Worm (Caenorhabditis elegans) whole organism, L2 larva: Measurements from ENCODE around the gene fbxb-25.

ENCODE experiments used
- aly-2 ChIP-seq: fragments of 150-350 bp; optimal IDR thresholded peaks from 2 replicates; lab custom pipeline; 2014; ENCODE audit warnings: missing biosample characterization, missing genetic modification characterization
- ceh-82 ChIP-seq: fragments of 150-350 bp; optimal IDR thresholded peaks from 2 replicates; lab custom pipeline; 2014; ENCODE audit warnings: missing biosample characterization, missing genetic modification characterization
- fos-1 ChIP-seq: fragments of 150-350 bp; optimal IDR thresholded peaks from 2 replicates; lab custom pipeline; 2014; ENCODE audit warnings: missing biosample characterization, missing genetic modification characterization
- lsy-2 ChIP-seq, 2 experiments: fragments of 150-350 bp in 1 of 2; sonication (generic microtip) in 1 of 2; optimal IDR thresholded peaks; 2 replicates each; lab custom pipeline; 2014 to 2017; ENCODE audit warnings: missing biosample characterization in 2 of 2, missing genetic modification characterization in 2 of 2
- nhr-237 ChIP-seq: fragments of 150-350 bp; optimal IDR thresholded peaks from 2 replicates; lab custom pipeline; 2014; ENCODE audit warnings: missing biosample characterization, missing genetic modification characterization
- snpc-4 ChIP-seq: fragments of 150-350 bp; optimal IDR thresholded peaks from 2 replicates; lab custom pipeline; 2014; ENCODE audit warnings: missing biosample characterization, missing genetic modification characterization
- unc-39 ChIP-seq: fragments of 150-350 bp; optimal IDR thresholded peaks from 2 replicates; lab custom pipeline; 2014; ENCODE audit warnings: missing biosample characterization, missing genetic modification characterization
- unc-55 ChIP-seq: fragments of 150-350 bp; sonication (generic microtip); optimal IDR thresholded peaks from 3 replicates; lab custom pipeline; 2014; ENCODE audit warnings: missing biosample characterization, missing genetic modification reagents, missing genetic modification characterization
- unc-62 ChIP-seq: fragments of 150-350 bp; optimal IDR thresholded peaks from 2 replicates; lab custom pipeline; 2014; ENCODE audit warnings: missing biosample characterization, missing genetic modification reagents, missing genetic modification characterization
- zag-1 ChIP-seq: fragments of 150-350 bp; optimal IDR thresholded peaks from 2 replicates; lab custom pipeline; 2014; ENCODE audit warnings: missing biosample characterization, missing genetic modification characterization

- no peak for TF ChIP-seq unc-62 (GFP tag; lab: Kevin White, UChicago)
- TF ChIP-seq lsy-2 (tag; optimal IDR thresholded peaks at IDR 0.05; lab: Kevin White, UChicago) = no peak
- TF ChIP-seq ceh-82 (tag; lab: Kevin White, UChicago) = no peak
- no peak for TF ChIP-seq zag-1 (tag; lab: Kevin White, UChicago)
- no peak for TF ChIP-seq nhr-237 (tag; lab: Kevin White, UChicago)
- TF ChIP-seq unc-55 (GFP tag; lab: Kevin White, UChicago) = no peak
- TF ChIP-seq unc-39 = no peak
- TF ChIP-seq fos-1 (tag; lab: Kevin White, UChicago) = peak; percentile 87
- TF ChIP-seq aly-2 (tag; lab: Kevin White, UChicago) = no peak
- no peak for TF ChIP-seq snpc-4 (tag; lab: Kevin White, UChicago)
Observed at ce11 chrII:1728253-1728652, 44.4 kb downstream of the fbxb-25 start, which contains the start of gene btb-9.
